Fruit fly (Drosophila melanogaster) S2 (cell line): ENCODE results near the gene CG15036.

ENCODE experiments used
- CG8478 ChIP-seq: fragments of >200 bp; optimal IDR thresholded peaks from 2 replicates; lab custom pipeline; 2018
- CTCF ChIP-seq, 2 experiments: fragments of >200 bp; optimal IDR thresholded peaks; 2 replicates each; lab custom pipeline; 2018

dm6 chrX:7416953-7417352, 7.7 kb downstream of the CG15036 start, which contains the start of gene CG34337:
- TF ChIP-seq CG8478 (lab: Kevin White, UChicago) (no peak), CTCF (optimal IDR thresholded peaks at IDR 0.05; lab: Kevin White, UChicago) (no peak)
